Worm (Caenorhabditis elegans) whole organism, young adult: ENCODE results near the gene clec-157.

ENCODE experiments used
- B0019.2 ChIP-seq: fragments of 200-800 bp; sonication (Bioruptor generic); conservative IDR thresholded peaks from 2 replicates; pipeline ENCODE4 v1.3.6; 2022; ENCODE audit warnings: missing genetic modification reagents, missing genetic modification characterization, missing compliant biosample characterization
- Y53F4B.3 ChIP-seq: fragments of 200-800 bp; sonication (Bioruptor generic); IDR thresholded peaks from 2 replicates; pipeline ENCODE4 v1.3.6; 2022; ENCODE audit warnings: missing genetic modification reagents, missing genetic modification characterization, missing compliant biosample characterization
- Y95B8A.8 ChIP-seq: fragments of 200-800 bp; sonication (Bioruptor generic); IDR thresholded peaks from 2 replicates; pipeline ENCODE4 v1.3.6; 2022; ENCODE audit warnings: missing genetic modification reagents, missing genetic modification characterization, missing compliant biosample characterization
- ceh-27 ChIP-seq: fragments of 200-800 bp; sonication (Bioruptor generic); optimal IDR thresholded peaks from 2 replicates; lab custom pipeline; 2018; ENCODE audit warnings: mild to moderate bottlenecking, missing genetic modification characterization, moderate library complexity, missing compliant biosample characterization
- dpl-1 ChIP-seq: fragments of 150-350 bp; optimal IDR thresholded peaks from 2 replicates; lab custom pipeline; 2014; ENCODE audit warnings: missing biosample characterization, missing genetic modification reagents, missing genetic modification characterization
- hsf-1 ChIP-seq: fragments of 200-800 bp; sonication (Bioruptor generic); IDR thresholded peaks from 2 replicates; pipeline ENCODE4 v1.3.6; 2022; ENCODE audit warnings: missing genetic modification reagents, missing genetic modification characterization, missing compliant biosample characterization
- mel-28 ChIP-seq: sonication (generic microtip); optimal IDR thresholded peaks from 2 replicates; lab custom pipeline; 2016; ENCODE audit warnings: borderline replicate concordance, mild to moderate bottlenecking, missing genetic modification characterization, missing compliant biosample characterization
- nhr-179 ChIP-seq: sonication (generic microtip); optimal IDR thresholded peaks from 2 replicates; lab custom pipeline; 2016; ENCODE audit warnings: mild to moderate bottlenecking, missing genetic modification characterization, missing compliant biosample characterization
- nhr-90 ChIP-seq: sonication (generic microtip); optimal IDR thresholded peaks from 2 replicates; lab custom pipeline; 2016; ENCODE audit warnings: missing genotype, mild to moderate bottlenecking, missing genetic modification characterization, missing compliant biosample characterization
- pha-4 ChIP-seq: fragments of 150-350 bp; sonication (generic microtip); optimal IDR thresholded peaks from 2 replicates; lab custom pipeline; 2014; ENCODE audit warnings: missing biosample characterization, missing genetic modification reagents, missing genetic modification characterization
- ztf-22 ChIP-seq: fragments of 200-800 bp; sonication (Bioruptor generic); optimal IDR thresholded peaks from 2 replicates; lab custom pipeline; 2018; ENCODE audit warnings: mild to moderate bottlenecking, missing genetic modification characterization, moderate library complexity, missing compliant biosample characterization
- ztf-28 ChIP-seq: fragments of 200-800 bp; sonication (Bioruptor generic); IDR thresholded peaks from 2 replicates; pipeline ENCODE4 v1.3.6; 2022; ENCODE audit warnings: missing genetic modification reagents, missing genetic modification characterization, missing compliant biosample characterization

- TF ChIP-seq mel-28 (tag; lab: Kevin White, UChicago) (no peak), pha-4 (tag; lab: Kevin White, UChicago) (no peak), ceh-27 (GFP tag; lab: Kevin White, UChicago) (no peak), hsf-1 (no peak), ztf-22 (GFP tag; lab: Kevin White, UChicago) (no peak), Y95B8A.8 (GFP tag; lab: Robert Waterston, UW) (no peak), nhr-90 (tag; lab: Kevin White, UChicago) (no peak), dpl-1 (GFP tag; lab: Kevin White, UChicago) (no peak), Y53F4B.3 (no peak), B0019.2 (GFP tag; lab: Robert Waterston, UW) (no peak), nhr-179 (no peak), ztf-28 (no peak)
Observed at ce11 chrIII:4863127-4863526, 18.9 kb upstream of the clec-157 start, which contains the start of gene coq-8.
